Worm (Caenorhabditis elegans) whole organism, late embryonic: ENCODE results near the gene eif-3.F.

Experiments
- C38D4.7 ChIP-seq: fragments of 200-800 bp; sonication (Bioruptor generic); optimal IDR thresholded peaks from 2 replicates; lab custom pipeline; 2018; ENCODE audit warnings: mild to moderate bottlenecking, missing genetic modification characterization, moderate library complexity, missing compliant biosample characterization
- F13H6.1 ChIP-seq: sonication (generic microtip); optimal IDR thresholded peaks from 2 replicates; lab custom pipeline; 2016; ENCODE audit warnings: missing genetic modification characterization, missing compliant biosample characterization
- K02D7.2 ChIP-seq: sonication (generic microtip); optimal IDR thresholded peaks from 2 replicates; lab custom pipeline; 2017; ENCODE audit warnings: mild to moderate bottlenecking, missing genetic modification characterization, missing compliant biosample characterization
- T23F11.4 ChIP-seq: fragments of 200-800 bp; sonication (Bioruptor generic); optimal IDR thresholded peaks from 2 replicates; lab custom pipeline; 2018; ENCODE audit warnings: mild to moderate bottlenecking, missing genetic modification characterization, missing compliant biosample characterization
- Y22D7AL.16 ChIP-seq: sonication (generic microtip); optimal IDR thresholded peaks from 2 replicates; lab custom pipeline; 2016; ENCODE audit warnings: missing genetic modification characterization, missing compliant biosample characterization
- ahr-1 ChIP-seq: sonication (generic microtip); optimal IDR thresholded peaks from 2 replicates; lab custom pipeline; 2016; ENCODE audit warnings: missing genetic modification characterization, missing compliant biosample characterization
- ceh-14 ChIP-seq: sonication (generic microtip); optimal IDR thresholded peaks from 2 replicates; lab custom pipeline; 2016; ENCODE audit warnings: missing genotype, missing genetic modification characterization, missing compliant biosample characterization
- ceh-18 ChIP-seq: sonication (generic microtip); optimal IDR thresholded peaks from 2 replicates; lab custom pipeline; 2016; ENCODE audit warnings: missing genetic modification characterization, missing compliant biosample characterization
- ceh-19 ChIP-seq: fragments of 200-800 bp; sonication (Bioruptor generic); optimal IDR thresholded peaks from 2 replicates; lab custom pipeline; 2018; ENCODE audit warnings: mild to moderate bottlenecking, missing genetic modification characterization, missing compliant biosample characterization
- ceh-22 ChIP-seq: sonication (generic microtip); optimal IDR thresholded peaks from 2 replicates; lab custom pipeline; 2017; ENCODE audit warnings: missing biosample characterization, missing genetic modification characterization
- ceh-24 ChIP-seq: sonication (generic microtip); optimal IDR thresholded peaks from 2 replicates; lab custom pipeline; 2016; ENCODE audit warnings: mild to moderate bottlenecking, missing genetic modification characterization, missing compliant biosample characterization
- ceh-30 ChIP-seq: fragments of 150-350 bp; optimal IDR thresholded peaks from 2 replicates; lab custom pipeline; 2014; ENCODE audit warnings: missing biosample characterization, missing genetic modification characterization
- ceh-31 ChIP-seq: sonication (generic microtip); optimal IDR thresholded peaks from 2 replicates; lab custom pipeline; 2016; ENCODE audit warnings: missing genetic modification characterization, missing compliant biosample characterization
- ceh-34 ChIP-seq: sonication (generic microtip); optimal IDR thresholded peaks from 2 replicates; lab custom pipeline; 2016; ENCODE audit warnings: mild to moderate bottlenecking, missing genetic modification characterization, missing compliant biosample characterization
- ceh-6 ChIP-seq: fragments of 200-800 bp; sonication (Bioruptor generic); optimal IDR thresholded peaks from 2 replicates; lab custom pipeline; 2018; ENCODE audit warnings: mild to moderate bottlenecking, missing genetic modification characterization, missing compliant biosample characterization
- ceh-9 ChIP-seq: sonication (generic microtip); optimal IDR thresholded peaks from 2 replicates; lab custom pipeline; 2016; ENCODE audit warnings: mild to moderate bottlenecking, missing genetic modification characterization, inconsistent platforms, missing compliant biosample characterization
- che-1 ChIP-seq: sonication (generic microtip); optimal IDR thresholded peaks from 2 replicates; lab custom pipeline; 2016; ENCODE audit warnings: mild to moderate bottlenecking, missing genetic modification characterization, missing compliant biosample characterization
- dmd-4 ChIP-seq: sonication (generic microtip); optimal IDR thresholded peaks from 2 replicates; lab custom pipeline; 2016; ENCODE audit warnings: borderline replicate concordance, missing genetic modification characterization, missing compliant biosample characterization
- dve-1 ChIP-seq: sonication (generic microtip); optimal IDR thresholded peaks from 2 replicates; lab custom pipeline; 2017; ENCODE audit warnings: antibody characterized with exemption, mild to moderate bottlenecking, missing genetic modification characterization, missing compliant biosample characterization
- elt-2 ChIP-seq: sonication (generic microtip); optimal IDR thresholded peaks from 2 replicates; lab custom pipeline; 2016; ENCODE audit warnings: missing genetic modification reagents, missing genetic modification characterization, missing compliant biosample characterization
- ets-4 ChIP-seq: sonication (generic microtip); optimal IDR thresholded peaks from 2 replicates; lab custom pipeline; 2016; ENCODE audit warnings: missing genetic modification characterization, missing compliant biosample characterization
- fkh-10 ChIP-seq: fragments of 150-350 bp; optimal IDR thresholded peaks from 2 replicates; lab custom pipeline; 2014; ENCODE audit warnings: missing biosample characterization, missing genetic modification reagents, missing genetic modification characterization
- gmeb-2 ChIP-seq: sonication (generic microtip); optimal IDR thresholded peaks from 2 replicates; lab custom pipeline; 2016; ENCODE audit warnings: missing genetic modification characterization, inconsistent platforms, missing compliant biosample characterization
- hlh-15 ChIP-seq: sonication (generic microtip); optimal IDR thresholded peaks from 2 replicates; lab custom pipeline; 2016; ENCODE audit warnings: missing genetic modification characterization, missing compliant biosample characterization
- hlh-30 ChIP-seq: sonication (generic microtip); optimal IDR thresholded peaks from 2 replicates; lab custom pipeline; 2017; ENCODE audit warnings: antibody characterized with exemption, missing genetic modification characterization, missing compliant biosample characterization; ENCODE audit not compliant: insufficient read depth
- lim-6 ChIP-seq: sonication (generic microtip); optimal IDR thresholded peaks from 2 replicates; lab custom pipeline; 2016; ENCODE audit warnings: missing genetic modification characterization, missing compliant biosample characterization
- lin-11 ChIP-seq: fragments of 200-800 bp; sonication (Bioruptor generic); optimal IDR thresholded peaks from 2 replicates; lab custom pipeline; 2018; ENCODE audit warnings: mild to moderate bottlenecking, missing genetic modification characterization, missing compliant biosample characterization
- madf-2 ChIP-seq: sonication (generic microtip); optimal IDR thresholded peaks from 2 replicates; lab custom pipeline; 2017; ENCODE audit warnings: missing genetic modification characterization, missing compliant biosample characterization
- mec-3 ChIP-seq: sonication (generic microtip); optimal IDR thresholded peaks from 2 replicates; lab custom pipeline; 2016; ENCODE audit warnings: borderline replicate concordance, missing genetic modification characterization, missing compliant biosample characterization
- nfya-1 ChIP-seq: sonication (generic microtip); optimal IDR thresholded peaks from 2 replicates; lab custom pipeline; 2017; ENCODE audit warnings: missing genetic modification characterization, mild to moderate bottlenecking, missing compliant biosample characterization, antibody characterized with exemption, moderate library complexity
- nhr-11 ChIP-seq: fragments of 150-350 bp; optimal IDR thresholded peaks from 2 replicates; lab custom pipeline; 2014; ENCODE audit warnings: missing biosample characterization, missing genetic modification characterization
- odd-2 ChIP-seq: sonication (generic microtip); optimal IDR thresholded peaks from 2 replicates; lab custom pipeline; 2017; ENCODE audit warnings: antibody characterized with exemption, mild to moderate bottlenecking, missing genetic modification characterization, missing compliant biosample characterization
- pat-9 ChIP-seq: fragments of 200-800 bp; sonication (Bioruptor generic); optimal IDR thresholded peaks from 2 replicates; lab custom pipeline; 2018; ENCODE audit warnings: mild to moderate bottlenecking, missing genetic modification characterization, moderate library complexity, missing compliant biosample characterization
- pha-4 ChIP-seq: fragments of 150-350 bp; optimal IDR thresholded peaks from 2 replicates; lab custom pipeline; 2018; ENCODE audit warnings: missing biosample characterization, missing genetic modification reagents, missing genetic modification characterization
- pros-1 ChIP-seq: fragments of 150-350 bp; optimal IDR thresholded peaks from 2 replicates; lab custom pipeline; 2014; ENCODE audit warnings: missing biosample characterization, missing genetic modification reagents, missing genetic modification characterization
- ref-2 ChIP-seq: sonication (generic microtip); optimal IDR thresholded peaks from 2 replicates; lab custom pipeline; 2016; ENCODE audit warnings: missing genetic modification characterization, missing compliant biosample characterization
- sdc-2 ChIP-seq: sonication (generic microtip); optimal IDR thresholded peaks from 2 replicates; lab custom pipeline; 2016; ENCODE audit warnings: missing genotype, missing genetic modification characterization, missing compliant biosample characterization
- sox-4 ChIP-seq: sonication (generic microtip); optimal IDR thresholded peaks from 2 replicates; lab custom pipeline; 2017; ENCODE audit warnings: mild to moderate bottlenecking, missing genetic modification characterization, inconsistent platforms, missing compliant biosample characterization
- tbx-7 ChIP-seq: sonication (generic microtip); optimal IDR thresholded peaks from 2 replicates; lab custom pipeline; 2016; ENCODE audit warnings: missing genotype, missing genetic modification characterization, missing compliant biosample characterization
- unc-42 ChIP-seq: sonication (generic microtip); optimal IDR thresholded peaks from 2 replicates; lab custom pipeline; 2016; ENCODE audit warnings: missing genotype, missing genetic modification characterization, missing compliant biosample characterization
- unc-55 ChIP-seq: sonication (generic microtip); optimal IDR thresholded peaks from 2 replicates; lab custom pipeline; 2017; ENCODE audit warnings: missing biosample characterization, missing genetic modification reagents, missing genetic modification characterization

The eif-3.F gene

ce11 chrII:9372991-9373390 is 41.5 kb downstream of the eif-3.F start, which contains the start of gene C06C3.4:
C06C3.4 (plus strand) TSS chrII:9373291.
- TF ChIP-seq odd-2 (tag; lab: Kevin White, UChicago) (no peak), hlh-30 (no peak), K02D7.2 (tag; lab: Kevin White, UChicago) (no peak), ceh-9 (no peak), sdc-2 (tag; lab: Kevin White, UChicago) (no peak)
- TF ChIP-seq, all 69 proteins: peak for 0

- TF ChIP-seq ceh-31 (tag; lab: Kevin White, UChicago) (no peak), pha-4 (tag; lab: Kevin White, UChicago) (no peak), T23F11.4 (no peak), nfya-1 (tag; lab: Kevin White, UChicago) (no peak), ceh-9 (no peak), pat-9 (tag; lab: Kevin White, UChicago) (no peak), C38D4.7 (GFP tag; lab: Kevin White, UChicago) (no peak), lin-11 (tag; lab: Kevin White, UChicago) (no peak), ceh-34 (tag; lab: Kevin White, UChicago) (no peak), gmeb-2 (tag; lab: Kevin White, UChicago) (no peak), ceh-22 (no peak), fkh-10 (GFP tag; lab: Kevin White, UChicago) (no peak), unc-55 (GFP tag; lab: Kevin White, UChicago) (no peak)
Observed at ce11 chrII:9374807-9375206, 43.4 kb downstream of the eif-3.F start, which contains the start of gene C06C3.12. C06C3.12 (plus strand) TSS chrII:9375107.

- TF ChIP-seq sox-4 (tag; lab: Kevin White, UChicago) (no peak), madf-2 (tag; lab: Kevin White, UChicago) (no peak), ceh-18 (tag; lab: Kevin White, UChicago) (no peak), hlh-15 (no peak), ceh-22 (no peak), elt-2 (no peak), pros-1 (tag; lab: Kevin White, UChicago) (no peak), ceh-6 (no peak), odd-2 (tag; lab: Kevin White, UChicago) (no peak), Y22D7AL.16 (tag; lab: Kevin White, UChicago) (no peak), ceh-31 (tag; lab: Kevin White, UChicago) (no peak), ets-4 (tag; lab: Kevin White, UChicago) (no peak)
Observed at ce11 chrII:9377158-9377557, 45.7 kb downstream of the eif-3.F start, which contains the start of gene C06C3.10. C06C3.10 (minus strand) TSS chrII:9377258.

ce11 chrII:9378174-9378573 is 46.7 kb downstream of the eif-3.F start:
- TF ChIP-seq ceh-31 (tag; lab: Kevin White, UChicago) = no peak
- TF ChIP-seq ceh-22 = no peak
- TF ChIP-seq madf-2 (tag; lab: Kevin White, UChicago) = no peak
- TF ChIP-seq T23F11.4 = no peak
- no peak for TF ChIP-seq fkh-10 (GFP tag; lab: Kevin White, UChicago)
- TF ChIP-seq ceh-34 (tag; lab: Kevin White, UChicago) = no peak
- TF ChIP-seq unc-42 = no peak
- no peak for TF ChIP-seq odd-2 (tag; lab: Kevin White, UChicago)
- no peak for TF ChIP-seq pat-9 (tag; lab: Kevin White, UChicago)
- TF ChIP-seq ceh-14 (tag; lab: Kevin White, UChicago) = no peak
- no peak for TF ChIP-seq hlh-30
- no peak for TF ChIP-seq dve-1
- TF ChIP-seq ahr-1 (tag; lab: Kevin White, UChicago) = no peak
- TF ChIP-seq gmeb-2 (tag; lab: Kevin White, UChicago) = no peak
- no peak for TF ChIP-seq tbx-7 (tag; lab: Kevin White, UChicago)
- no peak for TF ChIP-seq ceh-19 (GFP tag; lab: Kevin White, UChicago)

- TF ChIP-seq che-1 (tag; lab: Kevin White, UChicago) (no peak), ceh-34 (tag; lab: Kevin White, UChicago) (no peak), mec-3 (tag; lab: Kevin White, UChicago) (no peak), T23F11.4 (no peak), lim-6 (tag; lab: Kevin White, UChicago) (no peak), nfya-1 (tag; lab: Kevin White, UChicago) (no peak), dve-1 (no peak), sdc-2 (tag; lab: Kevin White, UChicago) (no peak), F13H6.1 (no peak), ceh-24 (no peak), ahr-1 (tag; lab: Kevin White, UChicago) (no peak), dmd-4 (no peak), nhr-11 (no peak), ceh-30 (tag; lab: Kevin White, UChicago) (no peak), C38D4.7 (GFP tag; lab: Kevin White, UChicago) (no peak), ref-2 (tag; lab: Kevin White, UChicago) (no peak)
Observed at ce11 chrII:9379796-9380195, 48.4 kb downstream of the eif-3.F start, which contains the start of gene srh-48. srh-48 (plus strand) TSS chrII:9380096.
